Fruit fly (Drosophila melanogaster) whole organism: ENCODE measurements around the gene CG32354.

Experiments
- CG8478 ChIP-seq: fragments of >200 bp; optimal IDR thresholded peaks from 2 replicates; lab custom pipeline; 2018; ENCODE audit warnings: inconsistent platforms
- Dll ChIP-seq: fragments of >200 bp; optimal IDR thresholded peaks from 2 replicates; lab custom pipeline; 2017
- EcR ChIP-seq, 2 experiments: fragments of >200 bp; optimal IDR thresholded peaks; 2 replicates each; lab custom pipeline; 2017; ENCODE audit warnings: missing biosample characterization in 2 of 2, missing genetic modification characterization in 2 of 2, missing genetic modification reagents in 2 of 2
- pan ChIP-seq: fragments of >200 bp; optimal IDR thresholded peaks from 2 replicates; lab custom pipeline; 2017
- psq ChIP-seq: fragments of >200 bp; optimal IDR thresholded peaks from 2 replicates; lab custom pipeline; 2017
- usp ChIP-seq: fragments of >200 bp; optimal IDR thresholded peaks from 2 replicates; lab custom pipeline; 2017; ENCODE audit warnings: missing biosample characterization, missing genetic modification characterization, mixed read lengths

Gene CG32354

DNA sequence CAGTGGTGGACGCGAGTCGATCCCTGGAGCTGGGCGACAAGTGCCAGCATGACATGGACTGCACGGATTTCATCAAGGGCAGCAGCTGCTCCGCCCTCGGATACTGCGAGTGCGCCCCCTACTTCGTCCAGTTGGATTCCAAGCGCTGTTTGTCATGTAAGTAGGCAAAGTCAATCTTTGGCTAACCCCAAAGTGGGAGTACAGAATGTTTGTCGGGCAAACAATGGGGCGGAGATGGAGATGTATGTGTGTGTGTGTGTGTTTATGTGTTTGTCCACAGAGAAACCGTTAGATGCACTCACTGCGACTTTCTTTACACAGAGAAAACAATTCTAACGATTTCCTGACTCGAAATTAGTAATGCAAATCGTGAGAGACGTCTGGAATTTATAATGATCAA is 42.8 kb downstream of the CG32354 start:
- TF ChIP-seq EcR (GFP tag; optimal IDR thresholded peaks at IDR 0.05; lab: Kevin White, UChicago), result no peak
- no peak for TF ChIP-seq Dll (lab: Kevin White, UChicago)
- TF ChIP-seq pan (lab: Kevin White, UChicago), result no peak
- no peak for TF ChIP-seq psq (lab: Kevin White, UChicago)
- TF ChIP-seq CG8478, result no peak
- TF ChIP-seq usp (GFP tag; lab: Kevin White, UChicago), result no peak

DNA sequence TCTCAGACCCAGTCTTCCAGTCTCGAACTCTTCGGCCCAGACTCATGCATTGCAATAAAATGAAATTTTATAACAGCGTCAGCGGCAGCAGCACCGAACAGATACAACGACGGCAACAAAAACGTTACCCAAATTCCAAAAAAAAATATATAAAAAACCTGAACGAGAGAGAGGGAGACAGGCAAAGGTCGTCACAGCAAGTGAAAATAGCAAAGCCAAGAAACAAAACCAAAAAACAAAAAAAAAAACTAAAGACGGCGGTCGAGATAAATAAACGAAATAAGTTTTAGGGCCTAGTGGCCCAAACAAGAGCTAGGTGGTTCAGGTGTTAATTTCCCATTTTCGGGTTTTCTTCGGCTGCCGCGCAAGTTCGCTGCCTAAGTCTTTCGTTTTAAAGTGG is 47.9 kb downstream of the CG32354 start:
- TF ChIP-seq usp (GFP tag; lab: Kevin White, UChicago), result no peak
- no peak for TF ChIP-seq CG8478
- TF ChIP-seq Dll (lab: Kevin White, UChicago), result no peak
- TF ChIP-seq psq (lab: Kevin White, UChicago), result no peak
- TF ChIP-seq pan (lab: Kevin White, UChicago), result no peak
- TF ChIP-seq EcR (GFP tag; optimal IDR thresholded peaks at IDR 0.05; lab: Kevin White, UChicago), result no peak

dm6 chr3L:8372035-8372434 is 50.0 kb downstream of the CG32354 start, which contains the start of gene ImpE1:
Gene ImpE1, plus strand, starts transcription at chr3L:8372405.
- peak; percentile 2 for TF ChIP-seq Dll (lab: Kevin White, UChicago)
- no peak for TF ChIP-seq pan (lab: Kevin White, UChicago)

DNA sequence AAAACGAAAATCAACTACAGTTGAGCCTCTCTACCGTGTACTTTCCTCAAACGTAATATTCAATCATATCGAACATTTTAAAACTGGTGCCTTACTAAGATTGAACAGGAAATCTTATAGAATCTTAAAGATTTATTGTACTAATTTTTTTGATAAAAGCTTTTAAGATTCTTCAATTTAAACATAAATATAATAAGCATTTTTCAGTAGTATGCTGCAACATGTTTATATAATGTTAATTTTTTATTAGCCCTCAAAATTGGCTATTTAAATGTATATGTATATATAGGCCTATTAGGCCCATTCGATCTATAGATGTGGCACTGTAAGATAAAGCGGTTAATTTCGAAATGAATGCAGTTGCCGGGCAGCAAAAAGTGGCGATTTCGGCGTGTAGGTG is 50.5 kb downstream of the CG32354 start:
- no peak for TF ChIP-seq pan (lab: Kevin White, UChicago)
- TF ChIP-seq Dll (lab: Kevin White, UChicago), result no peak
- TF ChIP-seq usp (GFP tag; lab: Kevin White, UChicago), result no peak

- no peak for TF ChIP-seq Dll (lab: Kevin White, UChicago)
- TF ChIP-seq pan (lab: Kevin White, UChicago), result no peak
- TF ChIP-seq psq (lab: Kevin White, UChicago), result no peak
- no peak for TF ChIP-seq CG8478
- TF ChIP-seq EcR (GFP tag; optimal IDR thresholded peaks at IDR 0.05; lab: Kevin White, UChicago), result no peak
- TF ChIP-seq usp (GFP tag; lab: Kevin White, UChicago), result no peak
These were observed 51.1 kb downstream of the CG32354 start for dm6 chr3L:8370922-8371321.

DNA sequence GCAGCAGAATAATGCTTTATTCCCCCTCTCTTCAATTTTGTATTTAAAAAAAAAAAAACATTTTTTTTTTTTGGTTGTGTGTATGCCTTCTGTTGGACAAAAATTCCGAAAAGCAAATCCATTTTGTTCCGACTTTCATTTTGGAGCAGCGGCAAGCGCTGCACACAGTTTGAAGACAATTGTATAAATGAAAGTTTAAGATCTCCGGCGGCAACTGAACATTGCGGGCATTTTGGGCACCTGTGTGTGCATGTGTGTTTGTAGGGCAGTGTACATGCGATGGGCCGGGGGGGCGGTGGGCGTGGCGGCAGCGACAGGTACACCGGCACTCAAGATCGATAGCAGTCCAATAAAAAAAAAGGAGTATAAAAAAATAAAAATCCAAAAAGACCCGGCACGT is 52.5 kb downstream of the CG32354 start:
- TF ChIP-seq psq (lab: Kevin White, UChicago), result no peak
- TF ChIP-seq pan (lab: Kevin White, UChicago), result no peak
- no peak for TF ChIP-seq usp (GFP tag; lab: Kevin White, UChicago)
- TF ChIP-seq CG8478, result no peak
- TF ChIP-seq EcR (GFP tag; optimal IDR thresholded peaks at IDR 0.05; lab: Kevin White, UChicago), result no peak
- TF ChIP-seq Dll (lab: Kevin White, UChicago), result no peak

- no peak for TF ChIP-seq psq (lab: Kevin White, UChicago)
- peak in 1 of 2 experiments; percentile 9 for TF ChIP-seq EcR (GFP tag; optimal IDR thresholded peaks at IDR 0.05; lab: Kevin White, UChicago)
These were observed 53.2 kb downstream of the CG32354 start for dm6 chr3L:8368694-8369344.
